Worm (Caenorhabditis elegans) whole organism, late embryonic: ENCODE data around the gene Y17G9A.2.

ENCODE experiments used
- C08G9.2 ChIP-seq: sonication (generic microtip); optimal IDR thresholded peaks from 2 replicates; lab custom pipeline; 2016; ENCODE audit warnings: mild to moderate bottlenecking, missing genetic modification characterization, moderate library complexity, missing compliant biosample characterization
- C38D4.7 ChIP-seq: fragments of 200-800 bp; sonication (Bioruptor generic); optimal IDR thresholded peaks from 2 replicates; lab custom pipeline; 2018; ENCODE audit warnings: mild to moderate bottlenecking, missing genetic modification characterization, moderate library complexity, missing compliant biosample characterization
- K02D7.2 ChIP-seq: sonication (generic microtip); optimal IDR thresholded peaks from 2 replicates; lab custom pipeline; 2017; ENCODE audit warnings: mild to moderate bottlenecking, missing genetic modification characterization, missing compliant biosample characterization
- K09A11.1 ChIP-seq: sonication (generic microtip); optimal IDR thresholded peaks from 2 replicates; lab custom pipeline; 2017; ENCODE audit warnings: antibody characterized with exemption, mild to moderate bottlenecking, missing genetic modification characterization, missing compliant biosample characterization; ENCODE audit not compliant: insufficient read depth
- T23F11.4 ChIP-seq: fragments of 200-800 bp; sonication (Bioruptor generic); optimal IDR thresholded peaks from 2 replicates; lab custom pipeline; 2018; ENCODE audit warnings: mild to moderate bottlenecking, missing genetic modification characterization, missing compliant biosample characterization
- ahr-1 ChIP-seq: sonication (generic microtip); optimal IDR thresholded peaks from 2 replicates; lab custom pipeline; 2016; ENCODE audit warnings: missing genetic modification characterization, missing compliant biosample characterization
- ama-1 ChIP-seq: fragments of 150-350 bp; optimal IDR thresholded peaks from 2 replicates; lab custom pipeline; 2014
- ceh-14 ChIP-seq: sonication (generic microtip); optimal IDR thresholded peaks from 2 replicates; lab custom pipeline; 2016; ENCODE audit warnings: missing genotype, missing genetic modification characterization, missing compliant biosample characterization
- ceh-22 ChIP-seq: sonication (generic microtip); optimal IDR thresholded peaks from 2 replicates; lab custom pipeline; 2017; ENCODE audit warnings: missing biosample characterization, missing genetic modification characterization
- ceh-24 ChIP-seq: sonication (generic microtip); optimal IDR thresholded peaks from 2 replicates; lab custom pipeline; 2016; ENCODE audit warnings: mild to moderate bottlenecking, missing genetic modification characterization, missing compliant biosample characterization
- ceh-31 ChIP-seq: sonication (generic microtip); optimal IDR thresholded peaks from 2 replicates; lab custom pipeline; 2016; ENCODE audit warnings: missing genetic modification characterization, missing compliant biosample characterization
- ceh-45 ChIP-seq: fragments of 200-800 bp; sonication (Bioruptor generic); IDR thresholded peaks from 2 replicates; pipeline ENCODE4 v1.3.6; 2022; ENCODE audit warnings: missing genetic modification reagents, missing genetic modification characterization, missing compliant biosample characterization
- ceh-48 ChIP-seq: sonication (generic microtip); optimal IDR thresholded peaks from 2 replicates; lab custom pipeline; 2016; ENCODE audit warnings: missing genetic modification characterization, inconsistent platforms, missing compliant biosample characterization
- ceh-9 ChIP-seq: sonication (generic microtip); optimal IDR thresholded peaks from 2 replicates; lab custom pipeline; 2016; ENCODE audit warnings: mild to moderate bottlenecking, missing genetic modification characterization, inconsistent platforms, missing compliant biosample characterization
- dve-1 ChIP-seq: sonication (generic microtip); optimal IDR thresholded peaks from 2 replicates; lab custom pipeline; 2017; ENCODE audit warnings: antibody characterized with exemption, mild to moderate bottlenecking, missing genetic modification characterization, missing compliant biosample characterization
- elt-2 ChIP-seq: sonication (generic microtip); optimal IDR thresholded peaks from 2 replicates; lab custom pipeline; 2016; ENCODE audit warnings: missing genetic modification reagents, missing genetic modification characterization, missing compliant biosample characterization
- eyg-1 ChIP-seq: sonication (generic microtip); optimal IDR thresholded peaks from 2 replicates; lab custom pipeline; 2016; ENCODE audit warnings: missing genotype, missing genetic modification characterization, missing compliant biosample characterization
- fkh-10 ChIP-seq: fragments of 150-350 bp; optimal IDR thresholded peaks from 2 replicates; lab custom pipeline; 2014; ENCODE audit warnings: missing biosample characterization, missing genetic modification reagents, missing genetic modification characterization
- hlh-13 ChIP-seq: fragments of 200-800 bp; sonication (Bioruptor generic); optimal IDR thresholded peaks from 2 replicates; lab custom pipeline; 2018; ENCODE audit warnings: mild to moderate bottlenecking, missing genetic modification characterization, missing compliant biosample characterization
- hlh-15 ChIP-seq: sonication (generic microtip); optimal IDR thresholded peaks from 2 replicates; lab custom pipeline; 2016; ENCODE audit warnings: missing genetic modification characterization, missing compliant biosample characterization
- hlh-8 ChIP-seq: sonication (generic microtip); optimal IDR thresholded peaks from 2 replicates; lab custom pipeline; 2016; ENCODE audit warnings: missing genotype, missing genetic modification characterization, missing compliant biosample characterization
- lin-11 ChIP-seq: fragments of 200-800 bp; sonication (Bioruptor generic); optimal IDR thresholded peaks from 2 replicates; lab custom pipeline; 2018; ENCODE audit warnings: mild to moderate bottlenecking, missing genetic modification characterization, missing compliant biosample characterization
- nhr-11 ChIP-seq: fragments of 150-350 bp; optimal IDR thresholded peaks from 2 replicates; lab custom pipeline; 2014; ENCODE audit warnings: missing biosample characterization, missing genetic modification characterization
- npax-4 ChIP-seq: sonication (generic microtip); optimal IDR thresholded peaks from 2 replicates; lab custom pipeline; 2016; ENCODE audit warnings: missing genetic modification characterization, missing compliant biosample characterization
- pax-1 ChIP-seq: fragments of 150-350 bp; optimal IDR thresholded peaks from 2 replicates; lab custom pipeline; 2014; ENCODE audit warnings: missing biosample characterization, missing genetic modification characterization
- pqm-1 ChIP-seq: sonication (generic microtip); optimal IDR thresholded peaks from 2 replicates; lab custom pipeline; 2016; ENCODE audit warnings: missing genetic modification characterization, missing compliant biosample characterization
- pros-1 ChIP-seq: fragments of 150-350 bp; optimal IDR thresholded peaks from 2 replicates; lab custom pipeline; 2014; ENCODE audit warnings: missing biosample characterization, missing genetic modification reagents, missing genetic modification characterization
- sdc-2 ChIP-seq: sonication (generic microtip); optimal IDR thresholded peaks from 2 replicates; lab custom pipeline; 2016; ENCODE audit warnings: missing genotype, missing genetic modification characterization, missing compliant biosample characterization
- sox-2 ChIP-seq: fragments of 200-800 bp; sonication (Bioruptor generic); IDR thresholded peaks from 2 replicates; pipeline ENCODE4 v1.3.6; 2022; ENCODE audit warnings: missing genetic modification reagents, missing genetic modification characterization, missing compliant biosample characterization
- tbx-7 ChIP-seq: sonication (generic microtip); optimal IDR thresholded peaks from 2 replicates; lab custom pipeline; 2016; ENCODE audit warnings: missing genotype, missing genetic modification characterization, missing compliant biosample characterization
- unc-3 ChIP-seq, 2 experiments: fragments of 200-800 bp in 1 of 2; sonication (Bioruptor generic) in 1 of 2; sonication (generic microtip) in 1 of 2; conservative IDR thresholded peaks in 1 of 2; optimal IDR thresholded peaks in 1 of 2; 2 replicates each; pipeline versions ENCODE4 v1.3.6 to Lab custom; 2016 to 2022; ENCODE audit warnings: missing compliant biosample characterization in 2 of 2, missing genetic modification characterization in 2 of 2, missing genetic modification reagents in 1 of 2
- unc-86 ChIP-seq: sonication (generic microtip); optimal IDR thresholded peaks from 2 replicates; lab custom pipeline; 2016; ENCODE audit warnings: missing genetic modification characterization, missing compliant biosample characterization
- zip-5 ChIP-seq: sonication (generic microtip); optimal IDR thresholded peaks from 2 replicates; lab custom pipeline; 2016; ENCODE audit warnings: missing genetic modification characterization, missing compliant biosample characterization

Y17G9A.2 gene

ce11 chrIV:4856195-4856594, at the start of gene Y17G9A.2:
TSS of gene Y17G9A.2 (minus strand) at chrIV:4856295.
- TF ChIP-seq fkh-10 (GFP tag; lab: Kevin White, UChicago), result no peak
- no peak for TF ChIP-seq K09A11.1 (tag; lab: Kevin White, UChicago)
- TF ChIP-seq T23F11.4 (GFP tag; lab: Kevin White, UChicago), result no peak
- TF ChIP-seq pax-1 (tag; lab: Kevin White, UChicago), result no peak
- no peak for TF ChIP-seq C08G9.2
- TF ChIP-seq dve-1 (tag; lab: Kevin White, UChicago), result no peak
- TF ChIP-seq hlh-8 (tag; lab: Kevin White, UChicago), result no peak
- no peak for TF ChIP-seq npax-4 (tag; lab: Kevin White, UChicago)
- no peak for TF ChIP-seq zip-5
- no peak for TF ChIP-seq hlh-13 (GFP tag; lab: Kevin White, UChicago)
- no peak for TF ChIP-seq ceh-9 (tag; lab: Kevin White, UChicago)
- no peak for TF ChIP-seq ama-1 (lab: Kevin White, UChicago)
- no peak for TF ChIP-seq nhr-11 (tag; lab: Kevin White, UChicago)
- no peak for TF ChIP-seq eyg-1
- no peak for TF ChIP-seq pros-1 (tag; lab: Kevin White, UChicago)

- TF ChIP-seq K02D7.2 (tag; lab: Kevin White, UChicago), result no peak
These were observed 49.6 kb upstream of the Y17G9A.2 start, which contains the start of gene T08B6.4 for ce11 chrIV:4905645-4906135. TSS of gene T08B6.4 (plus strand) at chrIV:4905695.

- TF ChIP-seq ceh-45 (GFP tag; lab: Robert Waterston, UW), result no peak
- TF ChIP-seq ceh-22 (tag; lab: Kevin White, UChicago), result no peak
These were observed 47.9 kb upstream of the Y17G9A.2 start, which contains the start of gene str-161 for ce11 chrIV:4903961-4904360. TSS of gene str-161 (minus strand) at chrIV:4904061.

ce11 chrIV:4890543-4890942, 34.4 kb upstream of the Y17G9A.2 start, which contains the start of gene T08B6.9:
TSS of gene T08B6.9 (plus strand) at chrIV:4890843.
- no peak for TF ChIP-seq elt-2 (tag; lab: Kevin White, UChicago)
- TF ChIP-seq tbx-7 (tag; lab: Kevin White, UChicago), result no peak
- no peak for TF ChIP-seq sdc-2
- TF ChIP-seq sox-2, result no peak

- TF ChIP-seq npax-4 (tag; lab: Kevin White, UChicago) (no peak), unc-3 (GFP tag; conservative IDR thresholded peaks at IDR 0.05; lab: Robert Waterston, UW) (no peak), unc-3 (tag; optimal IDR thresholded peaks at IDR 0.05; lab: Kevin White, UChicago) (no peak), pqm-1 (tag; lab: Kevin White, UChicago) (no peak), ama-1 (lab: Kevin White, UChicago) (no peak), fkh-10 (GFP tag; lab: Kevin White, UChicago) (no peak), ahr-1 (tag; lab: Kevin White, UChicago) (no peak)
These were observed 33.5 kb upstream of the Y17G9A.2 start, which contains the start of gene sgnh-1 for ce11 chrIV:4889613-4890012. TSS of gene sgnh-1 (plus strand) at chrIV:4889913.

- TF ChIP-seq ceh-24, result no peak
- TF ChIP-seq unc-86 (tag; lab: Kevin White, UChicago), result no peak
- no peak for TF ChIP-seq ceh-48
- TF ChIP-seq elt-2 (tag; lab: Kevin White, UChicago), result no peak
- no peak for TF ChIP-seq hlh-15 (tag; lab: Kevin White, UChicago)
- no peak for TF ChIP-seq lin-11 (tag; lab: Kevin White, UChicago)
- TF ChIP-seq tbx-7 (tag; lab: Kevin White, UChicago), result no peak
- no peak for TF ChIP-seq C38D4.7 (GFP tag; lab: Kevin White, UChicago)
- no peak for TF ChIP-seq npax-4 (tag; lab: Kevin White, UChicago)
- no peak for TF ChIP-seq zip-5
- TF ChIP-seq K02D7.2 (tag; lab: Kevin White, UChicago), result no peak
- no peak for TF ChIP-seq ceh-14 (tag; lab: Kevin White, UChicago)
- no peak for TF ChIP-seq pqm-1 (tag; lab: Kevin White, UChicago)
- TF ChIP-seq ceh-31 (tag; lab: Kevin White, UChicago), result no peak
- TF ChIP-seq hlh-13 (GFP tag; lab: Kevin White, UChicago), result no peak
These were observed 31.2 kb upstream of the Y17G9A.2 start, which contains the start of gene T08B6.1 for ce11 chrIV:4887258-4887657. TSS of gene T08B6.1 (minus strand) at chrIV:4887358.
